Worm (Caenorhabditis elegans) whole organism, L1 larva: Measurements from ENCODE around the gene cest-10.

Experiments used
- C04F5.9 ChIP-seq: sonication (generic microtip); optimal IDR thresholded peaks from 2 replicates; lab custom pipeline; 2016; ENCODE audit warnings: missing genetic modification characterization, missing compliant biosample characterization
- C16A3.4 ChIP-seq: fragments of 150-350 bp; optimal IDR thresholded peaks from 2 replicates; lab custom pipeline; 2014; ENCODE audit warnings: missing biosample characterization, missing genetic modification characterization
- C34B4.2 ChIP-seq: sonication (generic microtip); optimal IDR thresholded peaks from 2 replicates; lab custom pipeline; 2017; ENCODE audit warnings: mild to moderate bottlenecking, missing genetic modification characterization, missing compliant biosample characterization
- F16B12.6 ChIP-seq: fragments of 150-350 bp; optimal IDR thresholded peaks from 2 replicates; lab custom pipeline; 2014; ENCODE audit warnings: missing biosample characterization, missing genetic modification characterization
- Y116A8C.19 ChIP-seq: sonication (generic microtip); optimal IDR thresholded peaks from 2 replicates; lab custom pipeline; 2016; ENCODE audit warnings: missing compliant biosample characterization, missing genetic modification characterization, borderline replicate concordance
- aly-2 ChIP-seq: fragments of 150-350 bp; optimal IDR thresholded peaks from 2 replicates; lab custom pipeline; 2014; ENCODE audit warnings: missing biosample characterization, missing genetic modification characterization
- ama-1 ChIP-seq: fragments of 150-350 bp; optimal IDR thresholded peaks from 2 replicates; lab custom pipeline; 2014
- blmp-1 ChIP-seq: fragments of 150-350 bp; optimal IDR thresholded peaks from 2 replicates; lab custom pipeline; 2014; ENCODE audit warnings: missing biosample characterization, missing genetic modification characterization
- ceh-63 ChIP-seq: fragments of 200-800 bp; sonication (Bioruptor generic); optimal IDR thresholded peaks from 2 replicates; lab custom pipeline; 2018; ENCODE audit warnings: mild to moderate bottlenecking, missing genetic modification characterization, missing compliant biosample characterization
- ceh-82 ChIP-seq, 3 experiments: fragments of 150-350 bp in 1 of 3; sonication (generic microtip) in 2 of 3; optimal IDR thresholded peaks; 2 replicates each; lab custom pipeline; 2014 to 2017; ENCODE audit warnings: missing biosample characterization in 3 of 3, missing genetic modification characterization in 3 of 3
- ces-1 ChIP-seq: fragments of 150-350 bp; optimal IDR thresholded peaks from 2 replicates; lab custom pipeline; 2014; ENCODE audit warnings: missing biosample characterization, missing genetic modification reagents, missing genetic modification characterization
- dpl-1 ChIP-seq, 3 experiments: fragments of 150-350 bp in 2 of 3; sonication (generic microtip) in 1 of 3; optimal IDR thresholded peaks; 2 replicates each; lab custom pipeline; 2014 to 2017; ENCODE audit warnings: missing biosample characterization in 3 of 3, missing genetic modification characterization in 3 of 3, missing genetic modification reagents in 3 of 3
- dsc-1 ChIP-seq: sonication (generic microtip); optimal IDR thresholded peaks from 2 replicates; lab custom pipeline; 2016; ENCODE audit warnings: mild to moderate bottlenecking, missing genetic modification characterization, missing compliant biosample characterization
- efl-1 ChIP-seq, 4 experiments: fragments of 150-350 bp; optimal IDR thresholded peaks in 3 of 4; peaks in 1 of 4; 1 replicate in 1 of 4; 2 replicates in 3 of 4; lab custom pipeline; 2014; ENCODE audit warnings: missing biosample characterization in 2 of 4, missing genetic modification characterization in 2 of 4, missing genetic modification reagents in 2 of 4
- efl-3 ChIP-seq: fragments of 200-800 bp; sonication (Bioruptor generic); optimal IDR thresholded peaks from 2 replicates; lab custom pipeline; 2018; ENCODE audit warnings: mild to moderate bottlenecking, missing genetic modification characterization, missing compliant biosample characterization
- elt-2 ChIP-seq: sonication (generic microtip); optimal IDR thresholded peaks from 2 replicates; lab custom pipeline; 2016; ENCODE audit warnings: missing genetic modification characterization, mild to moderate bottlenecking, inconsistent platforms, missing compliant biosample characterization, missing genetic modification reagents
- ets-5 ChIP-seq: fragments of 200-800 bp; sonication (Bioruptor generic); IDR thresholded peaks from 2 replicates; pipeline ENCODE4 v1.3.6; 2022; ENCODE audit warnings: missing genetic modification characterization, missing compliant biosample characterization
- fkh-4 ChIP-seq: sonication (generic microtip); optimal IDR thresholded peaks from 2 replicates; lab custom pipeline; 2016; ENCODE audit warnings: missing compliant biosample characterization, missing genetic modification characterization, borderline replicate concordance
- fkh-8 ChIP-seq: sonication (generic microtip); optimal IDR thresholded peaks from 2 replicates; lab custom pipeline; 2016; ENCODE audit warnings: mild to moderate bottlenecking, missing genetic modification characterization, missing compliant biosample characterization
- hlh-17 ChIP-seq: fragments of 200-800 bp; sonication (Bioruptor generic); optimal IDR thresholded peaks from 2 replicates; lab custom pipeline; 2018; ENCODE audit warnings: missing genetic modification characterization, mild to moderate bottlenecking, missing compliant biosample characterization, moderate library complexity, borderline replicate concordance
- hlh-4 ChIP-seq: sonication (generic microtip); optimal IDR thresholded peaks from 2 replicates; lab custom pipeline; 2016; ENCODE audit warnings: mild to moderate bottlenecking, missing genetic modification characterization, missing compliant biosample characterization
- hpl-2 ChIP-seq: fragments of 150-350 bp; optimal IDR thresholded peaks from 2 replicates; lab custom pipeline; 2014; ENCODE audit warnings: missing biosample characterization, missing genetic modification reagents, missing genetic modification characterization
- irx-1 ChIP-seq: sonication (generic microtip); optimal IDR thresholded peaks from 2 replicates; lab custom pipeline; 2016; ENCODE audit warnings: missing genetic modification characterization, missing compliant biosample characterization
- jun-1 ChIP-seq: fragments of 150-350 bp; optimal IDR thresholded peaks from 2 replicates; lab custom pipeline; 2014; ENCODE audit warnings: missing biosample characterization, missing genetic modification reagents, missing genetic modification characterization
- lin-15B ChIP-seq: fragments of 150-350 bp; sonication (generic microtip); optimal IDR thresholded peaks from 3 replicates; lab custom pipeline; 2014; ENCODE audit warnings: missing biosample characterization, missing genetic modification characterization
- lin-35 ChIP-seq, 2 experiments: fragments of 150-350 bp; optimal IDR thresholded peaks; 2 replicates each; lab custom pipeline; 2014; ENCODE audit warnings: missing biosample characterization in 2 of 2, missing genetic modification characterization in 2 of 2, missing genetic modification reagents in 2 of 2
- lsy-2 ChIP-seq, 2 experiments: fragments of 150-350 bp; optimal IDR thresholded peaks; 2 replicates each; lab custom pipeline; 2014; ENCODE audit warnings: missing biosample characterization in 2 of 2, missing genetic modification characterization in 2 of 2
- mab-9 ChIP-seq: fragments of 200-800 bp; sonication (Bioruptor generic); IDR thresholded peaks from 2 replicates; pipeline ENCODE4 v1.3.6; 2022; ENCODE audit warnings: missing genetic modification reagents, missing genetic modification characterization, missing compliant biosample characterization
- mdl-1 ChIP-seq, 2 experiments: fragments of 150-350 bp; optimal IDR thresholded peaks; 2 replicates each; lab custom pipeline; 2014 to 2017; ENCODE audit warnings: missing biosample characterization in 2 of 2, missing genetic modification characterization in 2 of 2, inconsistent platforms in 1 of 2
- mep-1 ChIP-seq: fragments of 150-350 bp; optimal IDR thresholded peaks from 2 replicates; lab custom pipeline; 2014; ENCODE audit warnings: missing biosample characterization, missing genetic modification characterization
- nhr-12 ChIP-seq: sonication (generic microtip); optimal IDR thresholded peaks from 2 replicates; lab custom pipeline; 2017; ENCODE audit warnings: missing biosample characterization, missing genetic modification characterization
- nhr-237 ChIP-seq: fragments of 150-350 bp; optimal IDR thresholded peaks from 2 replicates; lab custom pipeline; 2014; ENCODE audit warnings: missing biosample characterization, missing genetic modification characterization
- nhr-28 ChIP-seq: fragments of 150-350 bp; optimal IDR thresholded peaks from 2 replicates; lab custom pipeline; 2014; ENCODE audit warnings: missing biosample characterization, missing genetic modification characterization
- nhr-76 ChIP-seq: sonication (generic microtip); optimal IDR thresholded peaks from 2 replicates; lab custom pipeline; 2017; ENCODE audit warnings: missing biosample characterization, missing genetic modification characterization
- nhr-77 ChIP-seq: fragments of 150-350 bp; optimal IDR thresholded peaks from 2 replicates; lab custom pipeline; 2014; ENCODE audit warnings: missing biosample characterization, missing genetic modification characterization
- nhr-84 ChIP-seq: sonication (generic microtip); optimal IDR thresholded peaks from 2 replicates; lab custom pipeline; 2017; ENCODE audit warnings: missing biosample characterization, missing genetic modification characterization
- pax-3 ChIP-seq: fragments of 200-800 bp; sonication (Bioruptor generic); optimal IDR thresholded peaks from 2 replicates; lab custom pipeline; 2018; ENCODE audit warnings: mild to moderate bottlenecking, missing genetic modification characterization, moderate library complexity, missing compliant biosample characterization
- pqm-1 ChIP-seq: sonication (generic microtip); optimal IDR thresholded peaks from 3 replicates; lab custom pipeline; 2017; ENCODE audit warnings: missing biosample characterization, missing genetic modification characterization
- rnt-1 ChIP-seq: sonication (generic microtip); optimal IDR thresholded peaks from 2 replicates; lab custom pipeline; 2016; ENCODE audit warnings: mild to moderate bottlenecking, missing genetic modification characterization, moderate library complexity, missing compliant biosample characterization
- skn-1 ChIP-seq: fragments of 150-350 bp; optimal IDR thresholded peaks from 2 replicates; lab custom pipeline; 2014; ENCODE audit warnings: missing biosample characterization, missing genetic modification characterization
- snpc-4 ChIP-seq: fragments of 150-350 bp; optimal IDR thresholded peaks from 2 replicates; lab custom pipeline; 2014; ENCODE audit warnings: missing biosample characterization, missing genetic modification characterization
- sup-37 ChIP-seq: fragments of 200-800 bp; sonication (Bioruptor generic); optimal IDR thresholded peaks from 2 replicates; lab custom pipeline; 2018; ENCODE audit warnings: mild to moderate bottlenecking, missing genetic modification characterization, missing compliant biosample characterization
- swsn-7 ChIP-seq: sonication (generic microtip); optimal IDR thresholded peaks from 2 replicates; lab custom pipeline; 2016; ENCODE audit warnings: missing genetic modification characterization, missing compliant biosample characterization
- tbx-2 ChIP-seq: sonication (generic microtip); optimal IDR thresholded peaks from 2 replicates; lab custom pipeline; 2016; ENCODE audit warnings: missing genetic modification characterization, missing compliant biosample characterization
- unc-130 ChIP-seq: fragments of 150-350 bp; optimal IDR thresholded peaks from 2 replicates; lab custom pipeline; 2017; ENCODE audit warnings: missing biosample characterization, missing genetic modification characterization, inconsistent platforms
- unc-30 ChIP-seq: sonication (generic microtip); optimal IDR thresholded peaks from 2 replicates; lab custom pipeline; 2017; ENCODE audit warnings: missing biosample characterization, missing genetic modification characterization
- unc-62 ChIP-seq: fragments of 150-350 bp; optimal IDR thresholded peaks from 2 replicates; lab custom pipeline; 2014; ENCODE audit warnings: missing biosample characterization, missing genetic modification reagents, missing genetic modification characterization
- unc-86 ChIP-seq: sonication (generic microtip); optimal IDR thresholded peaks from 2 replicates; lab custom pipeline; 2016; ENCODE audit warnings: missing genetic modification characterization, missing compliant biosample characterization
- unc-98 ChIP-seq: fragments of 200-800 bp; sonication (Bioruptor generic); IDR thresholded peaks from 2 replicates; pipeline ENCODE4 v1.3.6; 2022; ENCODE audit warnings: missing genetic modification characterization, missing compliant biosample characterization
- vab-15 ChIP-seq: sonication (generic microtip); optimal IDR thresholded peaks from 2 replicates; lab custom pipeline; 2017; ENCODE audit warnings: missing genotype, mild to moderate bottlenecking, missing genetic modification characterization, missing compliant biosample characterization
- xbp-1 ChIP-seq: sonication (generic microtip); optimal IDR thresholded peaks from 2 replicates; lab custom pipeline; 2016; ENCODE audit warnings: missing genetic modification characterization, missing compliant biosample characterization
- zag-1 ChIP-seq: fragments of 150-350 bp; optimal IDR thresholded peaks from 2 replicates; lab custom pipeline; 2014; ENCODE audit warnings: missing biosample characterization, missing genetic modification characterization
- ztf-11 ChIP-seq, 2 experiments: sonication (generic microtip); optimal IDR thresholded peaks; 2 replicates each; lab custom pipeline; 2016 to 2017; ENCODE audit warnings: missing genetic modification characterization in 2 of 2, missing biosample characterization in 1 of 2, missing compliant biosample characterization in 1 of 2
- ztf-4 ChIP-seq: fragments of 150-350 bp; optimal IDR thresholded peaks from 2 replicates; lab custom pipeline; 2014; ENCODE audit warnings: missing biosample characterization, missing genetic modification characterization

Gene cest-10

DNA sequence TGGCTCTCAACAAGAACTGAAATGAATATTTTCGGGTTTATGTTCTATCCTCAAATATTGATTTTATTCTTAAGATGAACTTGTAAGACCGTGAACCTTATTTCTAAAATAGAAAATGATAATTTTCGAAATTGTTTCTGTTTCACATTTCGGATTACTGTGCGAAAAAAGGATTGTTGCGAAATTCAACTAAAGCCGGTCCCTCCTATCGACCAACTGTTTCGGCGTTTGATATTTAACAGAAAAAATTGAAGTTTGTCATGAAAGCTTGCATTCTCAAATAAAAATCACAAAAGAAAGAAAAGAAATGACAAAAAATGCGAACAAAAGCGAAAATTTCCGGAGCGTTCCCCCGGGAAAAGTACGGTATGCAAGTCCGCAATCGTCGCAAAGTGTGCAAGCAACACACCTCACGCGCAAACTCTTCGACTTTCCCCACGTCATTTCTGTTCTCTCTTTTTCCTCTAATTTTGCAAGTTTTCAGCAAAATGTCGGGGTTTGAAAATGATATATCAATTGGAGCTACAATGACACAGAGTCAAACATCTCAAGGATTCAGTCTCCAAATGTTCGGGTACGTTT lies 31.2 kb upstream of the cest-10 start, which contains the start of gene C34D4.4:
C34D4.4 (plus strand) TSS at position 342 of the 582 bp plus-strand sequence.
- TF ChIP-seq nhr-237 (no peak), elt-2 (tag; lab: Kevin White, UChicago) (no peak), mdl-1 (tag; optimal IDR thresholded peaks at IDR 0.05; lab: Kevin White, UChicago) (no peak), ceh-82 (tag; optimal IDR thresholded peaks at IDR 0.05; lab: Kevin White, UChicago) (peak in 2 of 3 experiments; percentile 3 to 48), nhr-84 (tag; lab: Kevin White, UChicago) (no peak), lin-15B (peak; percentile 35), hlh-17 (GFP tag; lab: Kevin White, UChicago) (no peak), pqm-1 (tag; lab: Kevin White, UChicago) (no peak), nhr-12 (tag; lab: Kevin White, UChicago) (no peak), mep-1 (tag; lab: Kevin White, UChicago) (peak; percentile 20), dpl-1 (GFP tag; optimal IDR thresholded peaks at IDR 0.05; lab: Kevin White, UChicago) (peak; percentile 32 to 60 (median 58)), nhr-28 (tag; lab: Kevin White, UChicago) (no peak), hpl-2 (GFP tag; lab: Kevin White, UChicago) (no peak), blmp-1 (tag; lab: Kevin White, UChicago) (peak; percentile 65), C16A3.4 (tag; lab: Kevin White, UChicago) (no peak), efl-3 (GFP tag; lab: Kevin White, UChicago) (no peak), unc-62 (GFP tag; lab: Kevin White, UChicago) (no peak), swsn-7 (tag; lab: Kevin White, UChicago) (no peak), tbx-2 (tag; lab: Kevin White, UChicago) (no peak), fkh-4 (tag; lab: Kevin White, UChicago) (no peak), ets-5 (GFP tag; lab: Robert Waterston, UW) (no peak), hlh-4 (tag; lab: Kevin White, UChicago) (no peak), C04F5.9 (tag; lab: Kevin White, UChicago) (no peak), F16B12.6 (tag; lab: Kevin White, UChicago) (peak; percentile 92), ama-1 (lab: Kevin White, UChicago) (no peak), xbp-1 (tag; lab: Kevin White, UChicago) (peak; percentile 9), vab-15 (no peak), Y116A8C.19 (no peak), ztf-11 (tag; optimal IDR thresholded peaks at IDR 0.05; lab: Kevin White, UChicago) (no peak), mab-9 (GFP tag; lab: Robert Waterston, UW) (no peak), aly-2 (tag; lab: Kevin White, UChicago) (no peak), nhr-77 (tag; lab: Kevin White, UChicago) (no peak), ceh-63 (GFP tag; lab: Kevin White, UChicago) (no peak), efl-1 (optimal IDR thresholded peaks at IDR 0.05; lab: Kevin White, UChicago) (peak; percentile 61 to 64), efl-1 (GFP tag; optimal IDR thresholded peaks at IDR 0.05 in 1 of 2; lab: Kevin White, UChicago) (peak; percentile 61 to 95), ztf-4 (tag; lab: Kevin White, UChicago) (no peak), lsy-2 (tag; optimal IDR thresholded peaks at IDR 0.05; lab: Kevin White, UChicago) (peak; percentile 90 to 98), irx-1 (tag; lab: Kevin White, UChicago) (no peak), fkh-8 (tag; lab: Kevin White, UChicago) (peak; percentile 31), C34B4.2 (no peak), jun-1 (tag; lab: Kevin White, UChicago) (no peak), lin-35 (GFP tag; optimal IDR thresholded peaks at IDR 0.05; lab: Kevin White, UChicago) (peak; percentile 57 to 72), ces-1 (GFP tag; lab: Kevin White, UChicago) (no peak), unc-86 (tag; lab: Kevin White, UChicago) (no peak), rnt-1 (peak; percentile 19), nhr-76 (no peak), unc-98 (GFP tag; lab: Robert Waterston, UW) (no peak), unc-30 (tag; lab: Kevin White, UChicago) (no peak), pax-3 (no peak), dsc-1 (no peak), skn-1 (tag; lab: Kevin White, UChicago) (peak; percentile 39), snpc-4 (tag; lab: Kevin White, UChicago) (peak; percentile 3), sup-37 (no peak), unc-130 (tag; lab: Kevin White, UChicago) (peak; percentile 22), zag-1 (no peak)
